Worm (Caenorhabditis elegans) whole organism, L4 larva: Measurements from ENCODE around the gene C01G10.7.

Experiments
- F10B5.3 ChIP-seq: sonication (generic microtip); optimal IDR thresholded peaks from 2 replicates; lab custom pipeline; 2016; ENCODE audit warnings: mild to moderate bottlenecking, missing genetic modification characterization, missing compliant biosample characterization
- F44E2.7 ChIP-seq: fragments of 200-800 bp; sonication (Bioruptor generic); IDR thresholded peaks from 2 replicates; pipeline ENCODE4 v2.1.2; 2022; ENCODE audit warnings: missing genetic modification characterization, missing compliant biosample characterization
- F49E8.2 ChIP-seq: sonication (generic microtip); optimal IDR thresholded peaks from 2 replicates; lab custom pipeline; 2016; ENCODE audit warnings: missing compliant biosample characterization, mild to moderate bottlenecking, missing genetic modification characterization, borderline replicate concordance
- Y48G9A.11 ChIP-seq: fragments of 200-800 bp; sonication (Bioruptor generic); IDR thresholded peaks from 2 replicates; pipeline ENCODE4 v1.3.6; 2022; ENCODE audit warnings: missing genetic modification reagents, missing genetic modification characterization, missing compliant biosample characterization
- aha-1 ChIP-seq: fragments of 150-350 bp; peaks from one replicate; lab custom pipeline; 2014; ENCODE audit warnings: missing biosample characterization, missing genetic modification characterization
- aly-2 ChIP-seq: sonication (generic microtip); optimal IDR thresholded peaks from 2 replicates; lab custom pipeline; 2018; ENCODE audit warnings: missing biosample characterization, missing genetic modification characterization
- ama-1 ChIP-seq: fragments of 150-350 bp; optimal IDR thresholded peaks from 2 replicates; lab custom pipeline; 2014; ENCODE audit warnings: inconsistent platforms, mixed read lengths
- ceh-62 ChIP-seq: sonication (generic microtip); optimal IDR thresholded peaks from 2 replicates; lab custom pipeline; 2017; ENCODE audit warnings: missing biosample characterization, missing genetic modification characterization
- ceh-82 ChIP-seq: sonication (generic microtip); optimal IDR thresholded peaks from 2 replicates; lab custom pipeline; 2017; ENCODE audit warnings: missing biosample characterization, missing genetic modification characterization
- cey-2 ChIP-seq: sonication (generic microtip); optimal IDR thresholded peaks from 3 replicates; lab custom pipeline; 2017; ENCODE audit warnings: missing genetic modification characterization, mild to moderate bottlenecking, missing compliant biosample characterization, antibody characterized with exemption, borderline replicate concordance; ENCODE audit not compliant: insufficient read depth
- daf-16 ChIP-seq, 3 experiments: sonication (generic microtip); optimal IDR thresholded peaks; 2 replicates each; lab custom pipeline; 2016 to 2017; ENCODE audit warnings: missing genetic modification characterization in 3 of 3, missing genetic modification reagents in 3 of 3, mild to moderate bottlenecking in 2 of 3, missing compliant biosample characterization in 2 of 3, missing biosample characterization in 1 of 3, moderate library complexity in 1 of 3
- dmd-8 ChIP-seq: fragments of 200-800 bp; sonication (Bioruptor generic); IDR thresholded peaks from 2 replicates; pipeline ENCODE4 v1.3.6; 2022; ENCODE audit warnings: missing genetic modification characterization, missing compliant biosample characterization
- dmd-9 ChIP-seq: fragments of 200-800 bp; sonication (Bioruptor generic); IDR thresholded peaks from 2 replicates; pipeline ENCODE4 v1.3.6; 2022; ENCODE audit warnings: missing genetic modification reagents, missing genetic modification characterization, missing compliant biosample characterization
- dpl-1 ChIP-seq: fragments of 150-350 bp; optimal IDR thresholded peaks from 2 replicates; lab custom pipeline; 2014; ENCODE audit warnings: missing biosample characterization, missing genetic modification reagents, missing genetic modification characterization
- egl-27 ChIP-seq: sonication (generic microtip); optimal IDR thresholded peaks from 3 replicates; lab custom pipeline; 2017; ENCODE audit warnings: missing biosample characterization, missing genetic modification reagents, missing genetic modification characterization
- fos-1 ChIP-seq: fragments of 150-350 bp; optimal IDR thresholded peaks from 2 replicates; lab custom pipeline; 2014; ENCODE audit warnings: missing biosample characterization, missing genetic modification characterization
- hlh-11 ChIP-seq: fragments of 200-800 bp; sonication (Bioruptor generic); optimal IDR thresholded peaks from 2 replicates; lab custom pipeline; 2018; ENCODE audit warnings: mild to moderate bottlenecking, missing genetic modification characterization, missing compliant biosample characterization
- hlh-30 ChIP-seq: sonication (generic microtip); optimal IDR thresholded peaks from 2 replicates; lab custom pipeline; 2017; ENCODE audit warnings: antibody characterized with exemption, mild to moderate bottlenecking, missing genetic modification characterization, missing compliant biosample characterization; ENCODE audit not compliant: insufficient read depth
- jun-1 ChIP-seq: fragments of 150-350 bp; optimal IDR thresholded peaks from 2 replicates; lab custom pipeline; 2014; ENCODE audit warnings: missing biosample characterization, missing genetic modification reagents, missing genetic modification characterization
- lim-7 ChIP-seq: fragments of 200-800 bp; sonication (Bioruptor generic); IDR thresholded peaks from 2 replicates; pipeline ENCODE4 v1.3.6; 2022; ENCODE audit warnings: missing genetic modification characterization, missing compliant biosample characterization
- lin-29 ChIP-seq: fragments of 200-800 bp; sonication (Bioruptor generic); IDR thresholded peaks from 2 replicates; pipeline ENCODE4 v1.3.6; 2022; ENCODE audit warnings: missing genetic modification reagents, missing genetic modification characterization, missing compliant biosample characterization
- lin-38 ChIP-seq: fragments of 200-800 bp; sonication (Bioruptor generic); IDR thresholded peaks from 2 replicates; pipeline ENCODE4 v1.3.6; 2022; ENCODE audit warnings: missing genetic modification reagents, missing genetic modification characterization, missing compliant biosample characterization
- lir-3 ChIP-seq: sonication (generic microtip); optimal IDR thresholded peaks from 2 replicates; lab custom pipeline; 2016; ENCODE audit warnings: mild to moderate bottlenecking, missing genetic modification characterization, missing compliant biosample characterization
- madf-9 ChIP-seq: fragments of 200-800 bp; sonication (Bioruptor generic); conservative IDR thresholded peaks from 2 replicates; pipeline ENCODE4 v1.3.6; 2022; ENCODE audit warnings: missing genetic modification reagents, missing genetic modification characterization, missing compliant biosample characterization
- mes-2 ChIP-seq: sonication (generic microtip); optimal IDR thresholded peaks from 2 replicates; lab custom pipeline; 2016; ENCODE audit warnings: missing genotype, mild to moderate bottlenecking, missing genetic modification characterization, missing compliant biosample characterization; ENCODE audit not compliant: poor library complexity, severe bottlenecking
- mxl-2 ChIP-seq: fragments of 200-800 bp; sonication (Bioruptor generic); conservative IDR thresholded peaks from 2 replicates; pipeline ENCODE4 v1.3.6; 2022; ENCODE audit warnings: missing genetic modification reagents, missing genetic modification characterization, missing compliant biosample characterization
- mxl-3 ChIP-seq: fragments of 200-800 bp; sonication (Bioruptor generic); optimal IDR thresholded peaks from 2 replicates; lab custom pipeline; 2018; ENCODE audit warnings: mild to moderate bottlenecking, missing genetic modification characterization, missing compliant biosample characterization
- nhr-10 ChIP-seq: fragments of 150-350 bp; optimal IDR thresholded peaks from 2 replicates; lab custom pipeline; 2014; ENCODE audit warnings: missing biosample characterization, missing genetic modification characterization
- nhr-102 ChIP-seq: sonication (generic microtip); optimal IDR thresholded peaks from 2 replicates; lab custom pipeline; 2016; ENCODE audit warnings: mild to moderate bottlenecking, missing genetic modification characterization, moderate library complexity, missing compliant biosample characterization
- nhr-41 ChIP-seq: fragments of 200-800 bp; sonication (Bioruptor generic); IDR thresholded peaks from 2 replicates; pipeline ENCODE4 v1.3.6; 2022; ENCODE audit warnings: missing genetic modification reagents, missing genetic modification characterization, missing compliant biosample characterization
- nhr-42 ChIP-seq: fragments of 200-800 bp; sonication (Bioruptor generic); IDR thresholded peaks from 2 replicates; pipeline ENCODE4 v1.3.6; 2022; ENCODE audit warnings: missing genetic modification characterization, missing compliant biosample characterization
- nhr-48 ChIP-seq: sonication (generic microtip); optimal IDR thresholded peaks from 2 replicates; lab custom pipeline; 2016; ENCODE audit warnings: mild to moderate bottlenecking, missing genetic modification characterization, missing compliant biosample characterization
- nhr-6 ChIP-seq: fragments of 150-350 bp; optimal IDR thresholded peaks from 2 replicates; lab custom pipeline; 2014; ENCODE audit warnings: missing biosample characterization, missing genetic modification characterization
- nhr-76 ChIP-seq: fragments of 150-350 bp; optimal IDR thresholded peaks from 2 replicates; lab custom pipeline; 2014; ENCODE audit warnings: missing biosample characterization, missing genetic modification characterization
- nhr-77 ChIP-seq: fragments of 150-350 bp; optimal IDR thresholded peaks from 2 replicates; lab custom pipeline; 2014; ENCODE audit warnings: missing biosample characterization, missing genetic modification characterization
- skn-1 ChIP-seq: fragments of 150-350 bp; optimal IDR thresholded peaks from 2 replicates; lab custom pipeline; 2014; ENCODE audit warnings: missing biosample characterization, missing genetic modification characterization
- snpc-4 ChIP-seq: fragments of 150-350 bp; optimal IDR thresholded peaks from 2 replicates; lab custom pipeline; 2014; ENCODE audit warnings: missing biosample characterization, missing genetic modification characterization
- spr-1 ChIP-seq: sonication (generic microtip); optimal IDR thresholded peaks from 2 replicates; lab custom pipeline; 2016; ENCODE audit warnings: mild to moderate bottlenecking, missing genetic modification characterization, missing compliant biosample characterization
- spr-3 ChIP-seq: fragments of 200-800 bp; sonication (Bioruptor generic); optimal IDR thresholded peaks from 2 replicates; lab custom pipeline; 2018; ENCODE audit warnings: mild to moderate bottlenecking, missing genetic modification characterization, missing compliant biosample characterization
- tag-97 ChIP-seq: fragments of 200-800 bp; sonication (Bioruptor generic); IDR thresholded peaks from 2 replicates; pipeline ENCODE4 v1.3.6; 2022; ENCODE audit warnings: missing genetic modification characterization, missing compliant biosample characterization
- unc-130 ChIP-seq: sonication (generic microtip); optimal IDR thresholded peaks from 2 replicates; lab custom pipeline; 2016; ENCODE audit warnings: missing genetic modification reagents, missing genetic modification characterization, missing compliant biosample characterization
- unc-62 ChIP-seq, 3 experiments: fragments of 150-350 bp in 1 of 3; sonication (generic microtip); optimal IDR thresholded peaks in 2 of 3; peaks in 1 of 3; 1 replicate in 1 of 3; 2 replicates in 2 of 3; lab custom pipeline; 2014 to 2017; ENCODE audit warnings: missing biosample characterization in 3 of 3, missing genetic modification characterization in 3 of 3, missing genetic modification reagents in 3 of 3, missing genotype in 1 of 3
- vab-7 ChIP-seq: fragments of 200-800 bp; sonication (Bioruptor generic); IDR thresholded peaks from 2 replicates; pipeline ENCODE4 v1.3.6; 2022; ENCODE audit warnings: missing genetic modification reagents, missing genetic modification characterization, missing compliant biosample characterization

Gene C01G10.7

DNA sequence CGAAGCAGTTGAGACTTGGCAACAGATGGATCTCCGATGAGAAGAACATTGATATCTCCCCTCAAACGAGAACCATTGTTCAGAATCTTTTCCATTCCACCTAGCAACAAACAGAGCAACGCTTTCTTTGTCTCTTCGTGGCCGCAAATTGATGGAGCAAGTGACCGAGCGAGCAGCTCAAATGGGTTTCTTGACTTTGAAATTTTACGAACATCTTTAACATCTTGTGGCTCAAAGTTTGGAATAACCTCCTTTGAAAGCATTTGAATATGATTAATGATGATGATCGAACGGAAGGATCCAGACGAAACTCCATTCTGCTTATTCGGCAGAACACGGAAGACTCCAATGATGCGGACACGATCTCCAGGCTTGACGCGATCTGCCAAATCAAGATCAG lies 27.1 kb upstream of the C01G10.7 start:
- TF ChIP-seq unc-62 (GFP tag; optimal IDR thresholded peaks at IDR 0.05 in 1 of 2; lab: Kevin White, UChicago) (peak in 1 of 2 experiments; percentile 98), unc-62 (tag; optimal IDR thresholded peaks at IDR 0.05; lab: Kevin White, UChicago) (no peak), F44E2.7 (GFP tag; lab: Robert Waterston, UW) (no peak)

DNA sequence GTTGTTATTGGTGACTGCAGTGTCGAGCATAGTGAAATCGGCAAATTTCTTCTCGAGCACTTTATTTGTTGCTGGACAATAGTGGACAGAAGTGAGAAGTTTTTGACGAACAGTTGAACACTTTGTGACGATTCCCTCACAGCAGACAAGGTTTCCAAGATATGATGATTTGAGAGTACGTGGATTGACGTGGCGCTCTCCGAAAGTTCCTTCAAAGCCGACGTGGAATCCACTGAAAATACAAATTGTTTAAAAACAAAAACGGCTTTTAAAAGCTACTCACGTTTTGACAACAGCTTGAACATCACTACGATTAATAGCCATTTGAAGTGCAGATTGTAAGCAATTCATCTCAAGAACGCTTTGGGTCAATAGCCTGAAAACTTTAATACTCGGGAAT lies 26.6 kb upstream of the C01G10.7 start:
- no peak for TF ChIP-seq skn-1 (tag; lab: Kevin White, UChicago)
- TF ChIP-seq fos-1 (tag; lab: Kevin White, UChicago), result no peak
- TF ChIP-seq mxl-3 (GFP tag; lab: Kevin White, UChicago), result no peak
- no peak for TF ChIP-seq spr-3 (GFP tag; lab: Kevin White, UChicago)
- TF ChIP-seq nhr-42 (GFP tag; lab: Robert Waterston, UW), result no peak
- TF ChIP-seq cey-2 (tag; lab: Kevin White, UChicago), result no peak
- no peak for TF ChIP-seq mes-2
- TF ChIP-seq lim-7, result no peak

DNA sequence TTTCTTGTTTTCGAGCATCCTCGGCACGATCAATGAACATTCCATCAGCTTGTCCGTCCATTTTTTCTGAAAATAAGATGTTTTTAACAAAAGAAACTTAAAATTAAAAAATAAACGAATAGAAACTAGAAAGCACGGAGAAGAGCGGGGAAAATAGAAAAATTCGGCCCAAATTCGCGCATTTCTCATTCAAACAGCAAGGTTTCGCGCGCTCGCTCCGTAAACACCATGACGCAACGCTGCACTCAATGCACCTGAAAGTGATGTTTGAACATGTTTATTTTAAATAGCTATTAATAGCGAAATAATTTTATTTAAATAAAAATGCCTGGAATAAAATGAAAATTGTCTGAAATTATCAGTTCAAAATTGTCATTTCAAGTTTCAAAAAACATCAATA lies 26.0 kb upstream of the C01G10.7 start, which contains the start of the genes mcm-3 and C25D7.15:
mcm-3 (minus strand) TSS at position 66 of the 400 bp plus-strand sequence.
C25D7.15 (plus strand) TSS at position 275 of the 400 bp plus-strand sequence.
- TF ChIP-seq tag-97 (GFP tag; lab: Robert Waterston, UW) (no peak), mxl-2 (GFP tag; lab: Robert Waterston, UW) (no peak), aly-2 (tag; lab: Kevin White, UChicago) (no peak), vab-7 (GFP tag; lab: Robert Waterston, UW) (no peak), egl-27 (tag; lab: Kevin White, UChicago) (no peak), dmd-8 (GFP tag; lab: Robert Waterston, UW) (no peak), lin-29 (GFP tag; lab: Robert Waterston, UW) (no peak), unc-130 (peak; percentile 25), snpc-4 (tag; lab: Kevin White, UChicago) (no peak), lin-38 (GFP tag; lab: Robert Waterston, UW) (peak; percentile 66), nhr-10 (tag; lab: Kevin White, UChicago) (no peak), nhr-102 (tag; lab: Kevin White, UChicago) (no peak), lir-3 (no peak), F49E8.2 (tag; lab: Kevin White, UChicago) (no peak), mes-2 (peak; percentile 64), hlh-30 (tag; lab: Kevin White, UChicago) (no peak), dpl-1 (peak; percentile 85), ceh-82 (tag; lab: Kevin White, UChicago) (no peak), daf-16 (GFP tag; optimal IDR thresholded peaks at IDR 0.05; lab: Kevin White, UChicago) (no peak), daf-16 (tag; optimal IDR thresholded peaks at IDR 0.05; lab: Kevin White, UChicago) (peak; percentile 70), aha-1 (tag; lab: Kevin White, UChicago) (no peak), hlh-11 (tag; lab: Kevin White, UChicago) (peak; percentile 5), nhr-77 (tag; lab: Kevin White, UChicago) (no peak), mxl-3 (GFP tag; lab: Kevin White, UChicago) (no peak), ama-1 (lab: Kevin White, UChicago) (no peak), nhr-76 (tag; lab: Kevin White, UChicago) (no peak), jun-1 (tag; lab: Kevin White, UChicago) (no peak), spr-1 (tag; lab: Kevin White, UChicago) (no peak), F10B5.3 (tag; lab: Kevin White, UChicago) (no peak), nhr-41 (GFP tag; lab: Robert Waterston, UW) (no peak), dmd-9 (GFP tag; lab: Robert Waterston, UW) (no peak), ceh-62 (tag; lab: Kevin White, UChicago) (no peak), nhr-6 (tag; lab: Kevin White, UChicago) (peak; percentile 79), nhr-48 (peak; percentile 12), madf-9 (GFP tag; lab: Robert Waterston, UW) (no peak), Y48G9A.11 (GFP tag; lab: Robert Waterston, UW) (no peak)
